Worm (Caenorhabditis elegans): ENCODE measurements around the gene jhdm-1.

Gene jhdm-1

DNA sequence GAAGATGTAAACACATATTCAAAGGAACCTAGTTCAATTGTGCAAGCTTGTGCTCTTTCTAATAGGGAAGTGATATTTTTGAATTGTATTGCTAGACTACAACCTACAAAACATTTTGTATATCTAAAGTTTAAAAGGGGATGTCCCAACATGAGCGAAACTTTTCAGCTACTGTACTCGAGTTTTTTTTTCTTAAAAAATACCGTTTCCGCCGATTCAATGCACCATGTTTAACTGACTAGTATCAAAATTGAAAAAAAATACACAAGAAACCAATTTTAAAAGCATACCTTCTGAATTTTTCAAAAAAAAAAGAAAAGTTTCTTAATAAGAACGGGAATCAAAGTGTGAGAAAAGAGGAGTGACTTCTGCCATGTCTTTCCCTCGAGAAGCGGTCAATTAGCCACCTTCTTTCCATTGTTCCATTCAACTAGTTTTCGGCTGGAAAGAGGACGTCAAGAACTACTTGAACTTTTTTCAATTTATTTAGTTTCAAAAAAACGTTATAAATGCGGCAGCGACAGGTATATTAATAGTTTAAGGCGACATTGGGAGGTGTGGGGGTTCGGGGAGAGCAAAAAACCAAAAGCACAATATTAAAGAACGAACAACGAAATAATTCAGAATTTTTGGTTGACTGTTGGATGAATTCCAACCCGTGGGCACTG lies 38.8 kb upstream of the jhdm-1 start, which contains the start of gene nas-4 (continued):
- TF ChIP-seq Y67H2A.10 (GFP tag; conservative IDR thresholded peaks at IDR 0.05) (no peak), ztf-22 (GFP tag; optimal IDR thresholded peaks at IDR 0.05) (no peak), attf-6 (GFP tag; IDR thresholded peaks at IDR 0.05) (no peak), egl-44 (GFP tag; IDR thresholded peaks at IDR 0.05) (0 out of 2 replicates have a peak, but pooled peaks have one; percentile 18), B0261.1 (tag; optimal IDR thresholded peaks at IDR 0.05) (no peak), snpc-1.3 (tag; optimal IDR thresholded peaks at IDR 0.05; ENCODE audit: insufficient read depth) (no peak), mcd-1 (GFP tag; IDR thresholded peaks at IDR 0.05) (no peak), ZK185.1 (tag; optimal IDR thresholded peaks at IDR 0.05; ENCODE audit: poor library complexity, severe bottlenecking) (no peak), him-1 (tag; optimal IDR thresholded peaks at IDR 0.05) (peak; percentile 55), lin-26 (GFP tag; IDR thresholded peaks at IDR 0.05) (peak; percentile 80), B0019.2 (GFP tag; conservative IDR thresholded peaks at IDR 0.05) (no peak), B0336.3 (GFP tag; IDR thresholded peaks at IDR 0.05) (0 out of 2 replicates have a peak, but pooled peaks have one; percentile 55), mel-28 (tag; optimal IDR thresholded peaks at IDR 0.05; ENCODE audit: borderline replicate concordance) (peak; percentile 29), repo-1 (tag; optimal IDR thresholded peaks at IDR 0.05) (peak; percentile 60), ztf-3 (GFP tag; optimal IDR thresholded peaks at IDR 0.05) (no peak)

- no peak for TF ChIP-seq F57C9.4 (tag; optimal IDR thresholded peaks at IDR 0.05)
- no peak for TF ChIP-seq mxl-1 (tag; optimal IDR thresholded peaks at IDR 0.05)
- TF ChIP-seq bed-2 (GFP tag; IDR thresholded peaks at IDR 0.05), result no peak
- TF ChIP-seq nfya-1 (tag; optimal IDR thresholded peaks at IDR 0.05; ENCODE audit: borderline replicate concordance, insufficient read depth), result no peak
- TF ChIP-seq nhr-179 (tag; optimal IDR thresholded peaks at IDR 0.05), result no peak
- TF ChIP-seq him-1 (tag; optimal IDR thresholded peaks at IDR 0.05), result no peak
- no peak for TF ChIP-seq F37B4.10 (GFP tag; IDR thresholded peaks at IDR 0.05)
- no peak for TF ChIP-seq ceh-27 (GFP tag; optimal IDR thresholded peaks at IDR 0.05)
- no peak for TF ChIP-seq aptf-2 (GFP tag; conservative IDR thresholded peaks at IDR 0.05)
- 0 out of 2 replicates have a peak, but pooled peaks have one; percentile 18 for TF ChIP-seq madf-3 (GFP tag; IDR thresholded peaks at IDR 0.05)
- no peak for TF ChIP-seq F55B11.4 (tag; optimal IDR thresholded peaks at IDR 0.05; ENCODE audit: borderline replicate concordance, insufficient read depth)
- TF ChIP-seq rpc-1 (optimal IDR thresholded peaks at IDR 0.05), result no peak
- TF ChIP-seq rpc-1 (tag; optimal IDR thresholded peaks at IDR 0.05), result no peak
- no peak for TF ChIP-seq zfh-2 (GFP tag; conservative IDR thresholded peaks at IDR 0.05)
- no peak for TF ChIP-seq Y56A3A.18 (GFP tag; IDR thresholded peaks at IDR 0.05)
- no peak for TF ChIP-seq ama-1 (optimal IDR thresholded peaks at IDR 0.05)
- TF ChIP-seq ama-1 (GFP tag; optimal IDR thresholded peaks at IDR 0.05), result no peak
- no peak for TF ChIP-seq lsy-27 (tag; optimal IDR thresholded peaks at IDR 0.05; ENCODE audit: borderline replicate concordance, insufficient read depth)
- TF ChIP-seq ztf-3 (GFP tag; optimal IDR thresholded peaks at IDR 0.05), result no peak
- peak; percentile 41 for TF ChIP-seq ztf-26 (tag; optimal IDR thresholded peaks at IDR 0.05)
- 0 out of 2 replicates have a peak, but pooled peaks have one; percentile 35 for TF ChIP-seq hsf-1 (GFP tag; IDR thresholded peaks at IDR 0.05)
- no peak for TF ChIP-seq egl-44 (GFP tag; IDR thresholded peaks at IDR 0.05)
- no peak for TF ChIP-seq ceh-91 (GFP tag; IDR thresholded peaks at IDR 0.05)
- TF ChIP-seq mcd-1 (GFP tag; IDR thresholded peaks at IDR 0.05), result no peak
- no peak for TF ChIP-seq lin-40 (tag; optimal IDR thresholded peaks at IDR 0.05)
- TF ChIP-seq nfyb-1 (GFP tag; IDR thresholded peaks at IDR 0.05), result 0 out of 2 replicates have a peak, but pooled peaks have one; percentile 6
- no peak for TF ChIP-seq K12H6.12 (tag; optimal IDR thresholded peaks at IDR 0.05)
- TF ChIP-seq unc-130 (GFP tag; optimal IDR thresholded peaks at IDR 0.05), result no peak
- no peak for TF ChIP-seq snpc-3.4 (tag; optimal IDR thresholded peaks at IDR 0.05)
- no peak for TF ChIP-seq cebp-2 (GFP tag; IDR thresholded peaks at IDR 0.05)
- no peak for TF ChIP-seq nhr-80 (tag; optimal IDR thresholded peaks at IDR 0.05)
Observed at ce11 chrIII:6418254-6418653, 36.0 kb upstream of the jhdm-1 start.
